Worm (Caenorhabditis elegans): ENCODE results near the gene K04G7.1.

K04G7.1 gene

ce11 chrIII:7179538-7180301, 17.2 kb downstream of the K04G7.1 start, which contains the start of the genes rps-14 and rpl-36 (continued):
- peak; percentile 88 for TF ChIP-seq blmp-1 (tag; optimal IDR thresholded peaks at IDR 0.05; ENCODE audit: insufficient read depth)
- no peak for TF ChIP-seq nhr-11 (tag; optimal IDR thresholded peaks at IDR 0.05)
- no peak for TF ChIP-seq nhr-12 (tag; optimal IDR thresholded peaks at IDR 0.05)
- TF ChIP-seq elt-3 (tag; optimal IDR thresholded peaks at IDR 0.05), result no peak
- TF ChIP-seq lin-13 (GFP tag; optimal IDR thresholded peaks at IDR 0.05), result peak; percentile 91

ce11 chrIII:7180613-7181012, 18.1 kb downstream of the K04G7.1 start, which contains the start of gene ndab-2:
ndab-2 (plus strand) TSS chrIII:7180752.
- TF ChIP-seq egl-27 (tag; optimal IDR thresholded peaks at IDR 0.05) (no peak), ceh-16 (tag; optimal IDR thresholded peaks at IDR 0.05) (no peak), ztf-4 (tag; optimal IDR thresholded peaks at IDR 0.05) (peak; percentile 12), ztf-11 (tag; optimal IDR thresholded peaks at IDR 0.05) (no peak), lin-39 (tag; optimal IDR thresholded peaks at IDR 0.05) (no peak)

- TF ChIP-seq ZK546.5 (tag; optimal IDR thresholded peaks at IDR 0.05) (no peak), fos-1 (tag; optimal IDR thresholded peaks at IDR 0.05) (peak; percentile 48), unc-55 (GFP tag; optimal IDR thresholded peaks at IDR 0.05) (peak; percentile 57), nhr-129 (tag; optimal IDR thresholded peaks at IDR 0.05) (peak; percentile 78), snpc-4 (tag; optimal IDR thresholded peaks at IDR 0.05) (no peak), crh-2 (tag; optimal IDR thresholded peaks at IDR 0.05) (peak; percentile 21), lsy-2 (tag; optimal IDR thresholded peaks at IDR 0.05) (peak in 1 of 2 experiments; percentile 57), unc-62 (GFP tag; optimal IDR thresholded peaks at IDR 0.05) (no peak), C34F6.9 (tag; optimal IDR thresholded peaks at IDR 0.05) (peak; percentile 76), ztf-4 (tag; optimal IDR thresholded peaks at IDR 0.05) (no peak), ztf-1 (GFP tag; conservative IDR thresholded peaks at IDR 0.05) (no peak), nhr-6 (tag; optimal IDR thresholded peaks at IDR 0.05) (no peak)
Observed at ce11 chrIII:7181822-7182221, 19.3 kb downstream of the K04G7.1 start, which contains the start of gene epg-4. epg-4 (plus strand) TSS chrIII:7182167.

ce11 chrIII:7184022-7184421, 21.5 kb downstream of the K04G7.1 start, which contains the start of gene yju-2:
yju-2 (plus strand) TSS chrIII:7184336.
- TF ChIP-seq gmeb-1 (tag; optimal IDR thresholded peaks at IDR 0.05) (peak; percentile 59), lin-13 (GFP tag; optimal IDR thresholded peaks at IDR 0.05) (peak; percentile 36), crh-2 (tag; optimal IDR thresholded peaks at IDR 0.05) (peak; percentile 67), lin-11 (tag; optimal IDR thresholded peaks at IDR 0.05) (no peak), nhr-237 (tag; optimal IDR thresholded peaks at IDR 0.05) (no peak), egl-27 (tag; optimal IDR thresholded peaks at IDR 0.05) (no peak), unc-55 (GFP tag; optimal IDR thresholded peaks at IDR 0.05) (peak; percentile 87), F13H6.1 (tag; optimal IDR thresholded peaks at IDR 0.05) (peak; percentile 35), alr-1 (tag; optimal IDR thresholded peaks at IDR 0.05) (no peak), ceh-16 (tag; optimal IDR thresholded peaks at IDR 0.05) (no peak), elt-3 (tag; optimal IDR thresholded peaks at IDR 0.05) (no peak), mab-5 (tag; optimal IDR thresholded peaks at IDR 0.05) (no peak), sma-3 (GFP tag; optimal IDR thresholded peaks at IDR 0.05) (peak; percentile 34), dmd-4 (tag; optimal IDR thresholded peaks at IDR 0.05) (no peak), nhr-21 (tag; optimal IDR thresholded peaks at IDR 0.05) (peak; percentile 32), fos-1 (tag; optimal IDR thresholded peaks at IDR 0.05) (peak; percentile 32), aly-2 (tag; optimal IDR thresholded peaks at IDR 0.05) (no peak), snpc-4 (tag; optimal IDR thresholded peaks at IDR 0.05) (no peak), ama-1 (optimal IDR thresholded peaks at IDR 0.05) (peak; percentile 15), nhr-10 (tag; optimal IDR thresholded peaks at IDR 0.05) (no peak), sem-4 (tag; optimal IDR thresholded peaks at IDR 0.05) (peak; percentile 47), nhr-77 (tag; optimal IDR thresholded peaks at IDR 0.05) (no peak), ZK546.5 (tag; optimal IDR thresholded peaks at IDR 0.05) (no peak), ztf-1 (GFP tag; conservative IDR thresholded peaks at IDR 0.05) (no peak), unc-62 (GFP tag; optimal IDR thresholded peaks at IDR 0.05) (no peak), zag-1 (tag; optimal IDR thresholded peaks at IDR 0.05) (no peak), nhr-6 (tag; optimal IDR thresholded peaks at IDR 0.05) (no peak), R02D3.7 (tag; optimal IDR thresholded peaks at IDR 0.05) (no peak), ztf-11 (tag; optimal IDR thresholded peaks at IDR 0.05) (no peak), C34F6.9 (tag; optimal IDR thresholded peaks at IDR 0.05) (peak; percentile 92), sma-9 (GFP tag; optimal IDR thresholded peaks at IDR 0.05) (peak; percentile 49), sma-9 (tag; optimal IDR thresholded peaks at IDR 0.05) (no peak), nhr-23 (tag; optimal IDR thresholded peaks at IDR 0.05) (no peak), skn-1 (tag; optimal IDR thresholded peaks at IDR 0.05) (peak; percentile 15), nhr-25 (tag; optimal IDR thresholded peaks at IDR 0.05) (peak; percentile 54), lsy-2 (tag; optimal IDR thresholded peaks at IDR 0.05) (peak; percentile 29 to 82), peb-1 (tag; optimal IDR thresholded peaks at IDR 0.05) (no peak), nhr-129 (tag; optimal IDR thresholded peaks at IDR 0.05) (peak; percentile 82), elt-1 (tag; optimal IDR thresholded peaks at IDR 0.05) (no peak), mbf-1 (tag; optimal IDR thresholded peaks at IDR 0.05) (no peak), lin-39 (tag; optimal IDR thresholded peaks at IDR 0.05) (no peak), nhr-11 (tag; optimal IDR thresholded peaks at IDR 0.05) (no peak), nhr-12 (tag; optimal IDR thresholded peaks at IDR 0.05) (no peak)

Data from whole organism, L2 larva.